Worm (Caenorhabditis elegans) whole organism, early embryonic: Measurements from ENCODE around the gene T28D9.16.

Experiments
- B0310.2 ChIP-seq: sonication (generic microtip); optimal IDR thresholded peaks from 2 replicates; lab custom pipeline; 2016; ENCODE audit warnings: mild to moderate bottlenecking, missing genetic modification characterization, missing compliant biosample characterization
- F13C5.2 ChIP-seq: sonication (generic microtip); optimal IDR thresholded peaks from 2 replicates; lab custom pipeline; 2017; ENCODE audit warnings: mild to moderate bottlenecking, missing genetic modification characterization, inconsistent platforms, missing compliant biosample characterization
- aly-1 ChIP-seq: sonication (generic microtip); optimal IDR thresholded peaks from 2 replicates; lab custom pipeline; 2016; ENCODE audit warnings: missing genetic modification characterization, missing compliant biosample characterization
- ama-1 ChIP-seq: fragments of 150-350 bp; optimal IDR thresholded peaks from 2 replicates; lab custom pipeline; 2014
- ceh-13 ChIP-seq: fragments of 200-800 bp; sonication (Bioruptor generic); optimal IDR thresholded peaks from 2 replicates; lab custom pipeline; 2018; ENCODE audit warnings: mild to moderate bottlenecking, missing genetic modification characterization, missing compliant biosample characterization
- ceh-36 ChIP-seq: sonication (generic microtip); optimal IDR thresholded peaks from 2 replicates; lab custom pipeline; 2016; ENCODE audit warnings: missing genetic modification characterization, inconsistent platforms, missing compliant biosample characterization
- ets-7 ChIP-seq: sonication (generic microtip); optimal IDR thresholded peaks from 2 replicates; lab custom pipeline; 2016; ENCODE audit warnings: missing genotype, missing genetic modification characterization, missing compliant biosample characterization
- flt-1 ChIP-seq: fragments of 200-800 bp; sonication (Bioruptor generic); IDR thresholded peaks from 2 replicates; pipeline ENCODE4 v1.3.6; 2022; ENCODE audit warnings: missing genetic modification characterization, missing compliant biosample characterization
- hmbx-1 ChIP-seq: sonication (generic microtip); optimal IDR thresholded peaks from 2 replicates; lab custom pipeline; 2016; ENCODE audit warnings: mild to moderate bottlenecking, missing genetic modification characterization, missing compliant biosample characterization
- hmg-4 ChIP-seq: fragments of 200-800 bp; sonication (Bioruptor generic); optimal IDR thresholded peaks from 2 replicates; lab custom pipeline; 2018; ENCODE audit warnings: mild to moderate bottlenecking, missing genetic modification characterization, missing compliant biosample characterization
- hnd-1 ChIP-seq: sonication (generic microtip); optimal IDR thresholded peaks from 2 replicates; lab custom pipeline; 2016; ENCODE audit warnings: missing genetic modification characterization, missing compliant biosample characterization
- pes-1 ChIP-seq: fragments of 200-800 bp; sonication (Bioruptor generic); IDR thresholded peaks from 2 replicates; pipeline ENCODE4 v1.3.6; 2022; ENCODE audit warnings: missing genetic modification reagents, missing genetic modification characterization, missing compliant biosample characterization
- scrt-1 ChIP-seq: fragments of 200-800 bp; sonication (Bioruptor generic); IDR thresholded peaks from 2 replicates; pipeline ENCODE4 v1.3.6; 2022; ENCODE audit warnings: missing genetic modification characterization, missing compliant biosample characterization
- sea-1 ChIP-seq: fragments of 200-800 bp; sonication (Bioruptor generic); conservative IDR thresholded peaks from 2 replicates; pipeline ENCODE4 v1.3.6; 2022; ENCODE audit warnings: missing genetic modification characterization, missing compliant biosample characterization
- tbx-11 ChIP-seq: fragments of 200-800 bp; sonication (Bioruptor generic); IDR thresholded peaks from 2 replicates; pipeline ENCODE4 v1.3.6; 2022; ENCODE audit warnings: missing genetic modification characterization, missing compliant biosample characterization
- tbx-37 ChIP-seq: fragments of 200-800 bp; sonication (Bioruptor generic); conservative IDR thresholded peaks from 2 replicates; pipeline ENCODE4 v1.3.6; 2022; ENCODE audit warnings: missing genetic modification reagents, missing genetic modification characterization, missing compliant biosample characterization
- tra-4 ChIP-seq: sonication (generic microtip); optimal IDR thresholded peaks from 2 replicates; lab custom pipeline; 2017; ENCODE audit warnings: missing genetic modification characterization, missing compliant biosample characterization

T28D9.16 gene

DNA sequence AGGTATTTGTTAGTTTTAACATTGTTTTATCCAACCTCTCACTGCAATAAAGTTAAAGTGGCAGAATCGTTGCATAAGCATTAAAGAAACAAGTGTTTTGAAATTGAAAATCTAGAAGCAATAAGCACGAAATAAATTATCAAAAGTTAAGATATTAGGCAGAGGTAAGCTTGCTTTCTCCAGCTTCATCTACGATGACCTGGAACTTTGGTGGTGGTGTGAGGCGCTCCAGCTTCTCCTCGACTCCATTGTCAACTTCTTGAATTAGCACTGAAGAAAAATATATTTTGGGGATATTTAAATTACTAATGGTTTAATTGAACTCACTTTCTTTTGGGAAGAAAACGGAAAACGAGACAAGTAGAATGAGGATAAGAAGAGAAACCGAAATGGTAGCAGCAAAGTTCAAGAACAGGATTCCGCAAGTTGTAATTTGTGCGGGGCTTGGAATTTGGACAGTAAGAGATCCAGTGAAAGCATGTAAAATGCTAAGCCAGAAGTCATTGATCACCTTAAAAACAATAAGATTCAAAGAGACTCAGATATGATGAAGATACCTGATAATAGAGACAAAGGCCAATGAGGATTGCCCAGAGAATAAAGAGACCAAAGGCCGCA lies 18.3 kb downstream of the T28D9.16 start:
- TF ChIP-seq hmg-4: no peak
- TF ChIP-seq ceh-36 (tag; lab: Kevin White, UChicago): no peak
- 0 out of 2 replicates have a peak, but pooled peaks have one; percentile 5 for TF ChIP-seq tbx-11
- TF ChIP-seq F13C5.2: peak; percentile 5

DNA sequence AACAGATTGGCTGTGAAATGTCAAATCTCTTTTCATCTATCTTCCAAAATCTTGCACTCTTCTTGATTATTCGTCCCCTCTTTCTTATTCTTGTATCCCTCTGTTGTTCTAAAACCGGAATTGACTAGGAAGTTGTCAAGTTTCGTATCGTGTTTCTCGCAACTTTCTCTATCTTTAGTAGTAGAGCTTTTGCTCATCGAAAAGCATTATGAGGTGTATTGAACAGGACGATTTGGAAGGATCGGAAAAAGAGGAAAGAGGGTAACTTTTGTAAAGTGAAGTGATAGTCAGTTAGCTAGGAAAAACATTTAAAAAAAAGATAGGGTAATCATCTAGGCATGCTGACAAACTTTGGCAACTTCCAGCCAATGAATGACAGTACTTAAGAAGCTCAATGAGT lies 21.0 kb downstream of the T28D9.16 start:
- TF ChIP-seq tbx-11: no peak
- no peak for TF ChIP-seq tbx-37 (GFP tag; lab: Robert Waterston, UW)
- TF ChIP-seq tra-4 (tag; lab: Kevin White, UChicago): no peak
- no peak for TF ChIP-seq hnd-1 (tag; lab: Kevin White, UChicago)
- TF ChIP-seq flt-1: no peak

DNA sequence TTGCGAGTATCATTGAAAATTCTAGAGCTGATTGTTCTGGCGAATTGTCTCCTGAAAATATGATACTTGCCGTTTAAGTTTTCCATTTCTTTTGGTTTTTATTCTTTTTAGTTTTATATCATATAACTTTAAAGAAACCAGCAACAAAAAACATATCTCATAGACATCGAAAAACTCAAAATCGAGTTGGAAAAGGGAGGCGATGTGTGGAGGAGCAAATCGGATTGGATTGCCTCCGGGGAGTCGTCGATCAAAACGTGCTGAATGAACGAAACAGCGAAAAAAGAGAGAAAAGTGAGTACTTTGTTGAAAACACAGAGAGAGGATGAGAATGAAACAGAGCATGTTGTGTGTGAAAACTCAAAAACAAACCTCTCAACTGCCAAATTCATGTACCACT lies 21.6 kb downstream of the T28D9.16 start:
- TF ChIP-seq aly-1 (no peak), ceh-13 (GFP tag; lab: Kevin White, UChicago) (no peak), flt-1 (no peak)

DNA sequence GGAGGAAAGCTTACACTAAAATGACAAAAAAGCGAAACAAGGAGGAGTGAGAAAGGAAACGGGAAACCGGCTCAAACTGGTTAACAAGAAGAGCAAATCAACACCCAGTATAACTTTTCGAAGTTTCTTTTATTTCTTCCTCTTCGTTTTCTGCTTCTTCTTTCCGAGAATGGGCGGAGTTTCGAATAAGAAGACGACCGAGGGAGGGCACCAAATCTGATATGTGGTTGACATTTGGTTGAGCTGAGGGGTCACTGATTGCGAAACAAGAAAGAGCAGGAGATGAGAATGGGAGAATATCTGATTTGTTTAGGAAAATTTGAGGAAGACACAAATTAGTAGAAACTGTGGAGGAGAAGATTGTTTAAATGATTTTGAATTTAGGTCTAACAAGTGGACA lies 23.1 kb downstream of the T28D9.16 start:
- TF ChIP-seq ceh-13 (GFP tag; lab: Kevin White, UChicago): no peak
- TF ChIP-seq tra-4 (tag; lab: Kevin White, UChicago): no peak
- TF ChIP-seq scrt-1 (GFP tag; lab: Robert Waterston, UW): no peak
- TF ChIP-seq F13C5.2: no peak
- no peak for TF ChIP-seq hmbx-1 (tag; lab: Kevin White, UChicago)
- TF ChIP-seq tbx-11: no peak
- TF ChIP-seq B0310.2 (tag; lab: Kevin White, UChicago): no peak
- no peak for TF ChIP-seq flt-1
- TF ChIP-seq ets-7 (tag; lab: Kevin White, UChicago): no peak
- no peak for TF ChIP-seq tbx-37 (GFP tag; lab: Robert Waterston, UW)

DNA sequence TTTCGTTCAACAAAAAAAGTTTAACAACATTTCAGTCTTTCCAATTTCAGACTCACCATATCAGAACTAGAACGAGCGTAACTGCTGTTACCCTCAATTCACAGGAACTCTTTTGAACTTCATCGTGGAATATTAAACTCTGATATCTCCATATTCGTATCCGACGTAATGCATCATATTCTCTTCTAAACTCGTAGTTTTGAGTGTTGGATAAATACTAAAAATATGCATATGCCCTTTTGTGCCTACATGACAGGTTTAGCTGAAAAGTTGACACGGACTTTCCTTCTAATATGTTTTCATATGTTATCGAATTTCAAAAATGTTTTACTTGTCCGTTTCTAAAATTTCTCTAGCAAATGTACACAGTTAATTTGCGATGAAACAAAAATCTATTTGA lies 23.6 kb downstream of the T28D9.16 start, which contains the start of gene twk-49:
Gene twk-49 (minus strand): TSS at position 101 of the 400 bp plus-strand sequence.
- no peak for TF ChIP-seq tbx-11

DNA sequence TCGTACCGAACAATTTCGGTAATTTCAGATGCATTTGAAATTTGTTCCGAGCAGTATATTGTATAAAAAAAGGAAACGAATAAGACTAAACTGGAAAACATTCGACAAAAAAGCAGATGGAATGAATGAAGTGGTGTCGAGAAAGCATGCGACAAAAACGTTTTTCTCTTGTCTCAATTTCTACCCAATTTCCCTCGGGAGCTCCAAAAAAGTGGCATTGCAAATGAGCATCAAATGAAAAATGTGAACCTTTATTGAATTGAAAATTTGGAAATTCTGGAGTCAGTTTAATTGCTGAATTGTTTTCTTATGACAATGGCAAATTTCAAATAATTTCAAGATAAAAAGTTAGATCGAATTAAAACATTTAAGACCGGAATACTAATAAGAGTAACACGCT lies 24.7 kb downstream of the T28D9.16 start, which contains the start of gene R05G9.5:
Gene R05G9.5 (minus strand): TSS at position 101 of the 400 bp plus-strand sequence.
- no peak for TF ChIP-seq scrt-1 (GFP tag; lab: Robert Waterston, UW)
- no peak for TF ChIP-seq aly-1
- no peak for TF ChIP-seq tbx-37 (GFP tag; lab: Robert Waterston, UW)
- TF ChIP-seq tra-4 (tag; lab: Kevin White, UChicago): no peak
- no peak for TF ChIP-seq hmbx-1 (tag; lab: Kevin White, UChicago)
- TF ChIP-seq flt-1: no peak
- no peak for TF ChIP-seq pes-1
- no peak for TF ChIP-seq ceh-36 (tag; lab: Kevin White, UChicago)
- TF ChIP-seq F13C5.2: no peak
- TF ChIP-seq sea-1 (GFP tag; lab: Robert Waterston, UW): no peak
- no peak for TF ChIP-seq ceh-13 (GFP tag; lab: Kevin White, UChicago)
- TF ChIP-seq tbx-11: no peak

DNA sequence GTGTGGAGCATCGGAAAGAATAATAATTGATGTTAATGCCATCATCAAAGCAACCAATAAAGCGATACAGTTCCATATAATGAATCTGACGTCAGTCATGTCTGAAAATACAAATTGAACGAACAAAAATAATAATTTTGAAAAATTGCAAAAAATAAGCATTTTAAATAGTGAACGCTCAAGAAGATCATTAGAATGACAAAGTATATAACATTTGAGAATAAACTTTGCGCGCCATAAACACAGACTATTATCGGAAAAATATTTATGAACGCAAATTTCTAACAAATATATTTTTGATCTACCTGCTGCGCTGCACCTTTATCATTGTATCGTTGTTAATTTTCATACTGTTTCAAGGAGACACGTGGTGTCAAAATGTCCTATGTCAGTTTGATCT lies 25.9 kb downstream of the T28D9.16 start, which contains the start of gene R05G9.3:
Gene R05G9.3 (minus strand): TSS at position 101 of the 400 bp plus-strand sequence.
- TF ChIP-seq hmg-4 (no peak), ets-7 (tag; lab: Kevin White, UChicago) (no peak), ceh-36 (tag; lab: Kevin White, UChicago) (no peak), scrt-1 (GFP tag; lab: Robert Waterston, UW) (no peak), tra-4 (tag; lab: Kevin White, UChicago) (no peak), aly-1 (no peak), hmbx-1 (tag; lab: Kevin White, UChicago) (no peak), pes-1 (no peak), B0310.2 (tag; lab: Kevin White, UChicago) (no peak)

DNA sequence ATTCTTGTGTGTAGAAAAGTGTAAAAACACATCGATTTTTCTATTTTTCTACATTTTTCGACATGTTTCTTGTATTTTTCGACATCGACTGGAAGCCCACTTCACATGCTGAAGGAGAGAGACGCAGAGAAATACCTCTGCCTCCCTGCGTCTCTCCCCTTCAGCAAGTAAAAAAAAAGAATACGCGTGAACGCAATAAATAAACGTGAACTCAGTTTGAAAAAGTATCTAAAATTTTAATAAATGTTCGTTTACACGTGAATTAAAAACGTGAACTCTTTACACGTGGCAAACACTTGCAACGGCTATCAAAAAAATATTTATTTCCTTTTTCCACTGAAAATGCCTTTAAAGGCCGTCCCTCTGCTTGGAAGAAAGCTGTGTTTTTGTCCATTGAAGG lies 27.3 kb downstream of the T28D9.16 start, which contains the start of gene R05G9.1:
Gene R05G9.1 (plus strand): TSS at position 343 of the 400 bp plus-strand sequence.
- no peak for TF ChIP-seq aly-1
- no peak for TF ChIP-seq sea-1 (GFP tag; lab: Robert Waterston, UW)
- no peak for TF ChIP-seq tbx-37 (GFP tag; lab: Robert Waterston, UW)

DNA sequence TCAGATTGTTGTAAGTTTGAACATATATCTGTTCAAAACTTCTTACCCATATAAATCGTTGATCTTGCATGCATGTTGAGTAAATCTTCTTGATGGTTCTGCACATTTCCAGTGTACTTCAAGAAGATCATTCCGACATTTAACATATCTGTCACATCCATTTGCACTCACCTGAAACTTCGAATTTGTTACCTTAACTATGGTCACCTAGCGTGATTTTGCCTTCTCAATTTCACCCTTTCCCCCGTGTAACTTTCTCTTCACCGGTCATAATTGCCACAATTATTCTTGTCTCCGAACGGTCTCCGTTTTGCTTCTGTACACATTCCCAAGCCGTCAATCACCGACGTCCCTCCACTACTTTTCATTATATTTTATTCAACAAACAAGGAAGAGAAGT lies 37.9 kb downstream of the T28D9.16 start:
- no peak for TF ChIP-seq hnd-1 (tag; lab: Kevin White, UChicago)
- TF ChIP-seq hmg-4: no peak
- TF ChIP-seq hmbx-1 (tag; lab: Kevin White, UChicago): no peak
- TF ChIP-seq tra-4 (tag; lab: Kevin White, UChicago): no peak
- no peak for TF ChIP-seq ama-1
- no peak for TF ChIP-seq B0310.2 (tag; lab: Kevin White, UChicago)

DNA sequence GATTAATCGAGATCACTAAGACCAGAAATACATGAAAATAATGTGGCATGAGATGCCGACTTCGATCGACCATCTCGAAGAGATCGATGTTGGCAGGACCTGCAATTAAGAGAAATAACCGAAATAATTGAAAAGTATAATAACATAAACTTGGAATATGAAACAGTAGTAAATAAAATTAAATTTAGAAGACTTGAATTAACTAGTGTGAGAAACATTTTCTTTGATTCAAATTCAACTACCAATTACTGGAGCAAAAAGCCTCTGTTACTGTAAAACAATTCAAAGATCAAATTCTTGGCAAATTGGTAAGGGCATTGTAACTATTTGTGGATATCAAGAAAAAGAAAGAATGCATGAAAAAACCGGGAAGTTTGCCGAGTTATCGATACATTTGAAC lies 38.4 kb downstream of the T28D9.16 start, which contains the start of gene R05G9R.1:
Gene R05G9R.1 (minus strand): TSS at position 101 of the 400 bp plus-strand sequence.
- TF ChIP-seq F13C5.2: no peak
- no peak for TF ChIP-seq tbx-37 (GFP tag; lab: Robert Waterston, UW)
- TF ChIP-seq sea-1 (GFP tag; lab: Robert Waterston, UW): no peak
- TF ChIP-seq ets-7 (tag; lab: Kevin White, UChicago): no peak
- no peak for TF ChIP-seq tra-4 (tag; lab: Kevin White, UChicago)
- no peak for TF ChIP-seq hmbx-1 (tag; lab: Kevin White, UChicago)
